Worm (Caenorhabditis elegans) whole organism, L4 larva: ENCODE results near the gene srx-19.
"Not testable (repeated sequence)": the region's sequence is repeated elsewhere in the genome, so short reads cannot be mapped to it uniquely, and the experiment has no call there.

Source experiments
- F10B5.3 ChIP-seq: sonication (generic microtip); optimal IDR thresholded peaks from 2 replicates; lab custom pipeline; 2016; ENCODE audit warnings: mild to moderate bottlenecking, missing genetic modification characterization, missing compliant biosample characterization
- F37D6.2 ChIP-seq: sonication (generic microtip); optimal IDR thresholded peaks from 2 replicates; lab custom pipeline; 2016; ENCODE audit warnings: mild to moderate bottlenecking, missing genetic modification characterization, missing compliant biosample characterization
- F49E8.2 ChIP-seq: sonication (generic microtip); optimal IDR thresholded peaks from 2 replicates; lab custom pipeline; 2016; ENCODE audit warnings: missing compliant biosample characterization, mild to moderate bottlenecking, missing genetic modification characterization, borderline replicate concordance
- T26A8.4 ChIP-seq: fragments of 200-800 bp; sonication (Bioruptor generic); IDR thresholded peaks from 2 replicates; pipeline ENCODE4 v1.3.6; 2022; ENCODE audit warnings: missing genetic modification characterization, missing compliant biosample characterization
- Y5F2A.4 ChIP-seq: fragments of 200-800 bp; sonication (Bioruptor generic); optimal IDR thresholded peaks from 2 replicates; lab custom pipeline; 2018; ENCODE audit warnings: mild to moderate bottlenecking, missing genetic modification characterization, missing compliant biosample characterization
- ZK546.5 ChIP-seq, 2 experiments: sonication (generic microtip); optimal IDR thresholded peaks; 2 replicates each; lab custom pipeline; 2017; ENCODE audit warnings: missing biosample characterization in 2 of 2, missing genetic modification characterization in 2 of 2
- aha-1 ChIP-seq: fragments of 150-350 bp; peaks from one replicate; lab custom pipeline; 2014; ENCODE audit warnings: missing biosample characterization, missing genetic modification characterization
- ceh-20 ChIP-seq: fragments of 200-800 bp; sonication (Bioruptor generic); IDR thresholded peaks from 2 replicates; pipeline ENCODE4 v1.3.6; 2022; ENCODE audit warnings: missing genetic modification reagents, missing genetic modification characterization, missing compliant biosample characterization
- ceh-32 ChIP-seq: sonication (generic microtip); optimal IDR thresholded peaks from 2 replicates; lab custom pipeline; 2016; ENCODE audit warnings: mild to moderate bottlenecking, missing genetic modification characterization, missing compliant biosample characterization; ENCODE audit not compliant: poor library complexity
- ceh-82 ChIP-seq: sonication (generic microtip); optimal IDR thresholded peaks from 2 replicates; lab custom pipeline; 2017; ENCODE audit warnings: missing biosample characterization, missing genetic modification characterization
- daf-16 ChIP-seq, 3 experiments: sonication (generic microtip); optimal IDR thresholded peaks; 2 replicates each; lab custom pipeline; 2016 to 2017; ENCODE audit warnings: missing genetic modification characterization in 3 of 3, missing genetic modification reagents in 3 of 3, mild to moderate bottlenecking in 2 of 3, missing compliant biosample characterization in 2 of 3, missing biosample characterization in 1 of 3, moderate library complexity in 1 of 3
- dmd-6 ChIP-seq: fragments of 200-800 bp; sonication (Bioruptor generic); IDR thresholded peaks from 2 replicates; pipeline ENCODE4 v1.3.6; 2022; ENCODE audit warnings: missing genetic modification reagents, missing genetic modification characterization, missing compliant biosample characterization
- duxl-1 ChIP-seq: sonication (generic microtip); optimal IDR thresholded peaks from 2 replicates; lab custom pipeline; 2016; ENCODE audit warnings: mild to moderate bottlenecking, missing genetic modification characterization, moderate library complexity, missing compliant biosample characterization; ENCODE audit not compliant: poor library complexity
- dve-1 ChIP-seq: sonication (generic microtip); optimal IDR thresholded peaks from 2 replicates; lab custom pipeline; 2017; ENCODE audit warnings: antibody characterized with exemption, mild to moderate bottlenecking, missing genetic modification characterization, missing compliant biosample characterization; ENCODE audit not compliant: insufficient read depth
- fkh-10 ChIP-seq: fragments of 150-350 bp; optimal IDR thresholded peaks from 2 replicates; lab custom pipeline; 2014; ENCODE audit warnings: missing biosample characterization, missing genetic modification reagents, missing genetic modification characterization
- hlh-11 ChIP-seq: fragments of 200-800 bp; sonication (Bioruptor generic); optimal IDR thresholded peaks from 2 replicates; lab custom pipeline; 2018; ENCODE audit warnings: mild to moderate bottlenecking, missing genetic modification characterization, missing compliant biosample characterization
- hlh-30 ChIP-seq: sonication (generic microtip); optimal IDR thresholded peaks from 2 replicates; lab custom pipeline; 2017; ENCODE audit warnings: antibody characterized with exemption, mild to moderate bottlenecking, missing genetic modification characterization, missing compliant biosample characterization; ENCODE audit not compliant: insufficient read depth
- lin-1 ChIP-seq: fragments of 200-800 bp; sonication (Bioruptor generic); IDR thresholded peaks from 2 replicates; pipeline ENCODE4 v1.3.6; 2022; ENCODE audit warnings: missing genetic modification reagents, missing genetic modification characterization, missing compliant biosample characterization
- lin-13 ChIP-seq: fragments of 150-350 bp; optimal IDR thresholded peaks from 2 replicates; lab custom pipeline; 2014; ENCODE audit warnings: missing biosample characterization, missing genetic modification reagents, missing genetic modification characterization
- lsy-2 ChIP-seq, 2 experiments: fragments of 150-350 bp in 1 of 2; sonication (generic microtip) in 1 of 2; optimal IDR thresholded peaks; 2 replicates each; lab custom pipeline; 2014 to 2017; ENCODE audit warnings: missing biosample characterization in 2 of 2, missing genetic modification characterization in 2 of 2
- mxl-2 ChIP-seq: fragments of 200-800 bp; sonication (Bioruptor generic); conservative IDR thresholded peaks from 2 replicates; pipeline ENCODE4 v1.3.6; 2022; ENCODE audit warnings: missing genetic modification reagents, missing genetic modification characterization, missing compliant biosample characterization
- mxl-3 ChIP-seq: fragments of 200-800 bp; sonication (Bioruptor generic); optimal IDR thresholded peaks from 2 replicates; lab custom pipeline; 2018; ENCODE audit warnings: mild to moderate bottlenecking, missing genetic modification characterization, missing compliant biosample characterization
- nhr-11 ChIP-seq: fragments of 150-350 bp; optimal IDR thresholded peaks from 2 replicates; lab custom pipeline; 2014; ENCODE audit warnings: missing biosample characterization, missing genetic modification characterization
- nhr-111 ChIP-seq: fragments of 200-800 bp; sonication (Bioruptor generic); optimal IDR thresholded peaks from 2 replicates; lab custom pipeline; 2018; ENCODE audit warnings: mild to moderate bottlenecking, missing genetic modification characterization, missing compliant biosample characterization
- nhr-28 ChIP-seq: fragments of 150-350 bp; optimal IDR thresholded peaks from 2 replicates; lab custom pipeline; 2014; ENCODE audit warnings: missing biosample characterization, missing genetic modification characterization
- nhr-77 ChIP-seq: fragments of 150-350 bp; optimal IDR thresholded peaks from 2 replicates; lab custom pipeline; 2014; ENCODE audit warnings: missing biosample characterization, missing genetic modification characterization
- pha-4 ChIP-seq, 2 experiments: fragments of 150-350 bp in 1 of 2; fragments of 200-800 bp in 1 of 2; sonication (Bioruptor generic) in 1 of 2; IDR thresholded peaks in 1 of 2; optimal IDR thresholded peaks in 1 of 2; 2 replicates each; pipeline versions ENCODE4 v1.3.6 to Lab custom; 2014 to 2022; ENCODE audit warnings: missing genetic modification characterization in 2 of 2, missing genetic modification reagents in 2 of 2, missing biosample characterization in 1 of 2, missing compliant biosample characterization in 1 of 2
- php-3 ChIP-seq: fragments of 200-800 bp; sonication (Bioruptor generic); IDR thresholded peaks from 2 replicates; pipeline ENCODE4 v1.3.6; 2022; ENCODE audit warnings: missing genetic modification reagents, missing genetic modification characterization, missing compliant biosample characterization
- pqm-1 ChIP-seq: sonication (generic microtip); optimal IDR thresholded peaks from 2 replicates; lab custom pipeline; 2017; ENCODE audit warnings: missing biosample characterization, missing genetic modification characterization
- skn-1 ChIP-seq: fragments of 150-350 bp; optimal IDR thresholded peaks from 2 replicates; lab custom pipeline; 2014; ENCODE audit warnings: missing biosample characterization, missing genetic modification characterization
- snpc-1.2 ChIP-seq: fragments of 200-800 bp; sonication (Bioruptor generic); IDR thresholded peaks from 2 replicates; pipeline ENCODE4 v1.3.6; 2022; ENCODE audit warnings: missing genetic modification reagents, missing genetic modification characterization, missing compliant biosample characterization
- vab-7 ChIP-seq: fragments of 200-800 bp; sonication (Bioruptor generic); IDR thresholded peaks from 2 replicates; pipeline ENCODE4 v1.3.6; 2022; ENCODE audit warnings: missing genetic modification reagents, missing genetic modification characterization, missing compliant biosample characterization
- zfp-3 ChIP-seq: fragments of 200-800 bp; sonication (Bioruptor generic); conservative IDR thresholded peaks from 2 replicates; pipeline ENCODE4 v1.3.6; 2022; ENCODE audit warnings: missing genetic modification reagents, missing genetic modification characterization, missing compliant biosample characterization
- zip-11 ChIP-seq: fragments of 200-800 bp; sonication (Bioruptor generic); IDR thresholded peaks from 2 replicates; pipeline ENCODE4 v1.3.6; 2022; ENCODE audit warnings: missing genetic modification characterization, missing compliant biosample characterization
- ztf-11 ChIP-seq: fragments of 150-350 bp; optimal IDR thresholded peaks from 2 replicates; lab custom pipeline; 2014; ENCODE audit warnings: missing biosample characterization, missing genetic modification characterization
- ztf-7 ChIP-seq: fragments of 150-350 bp; optimal IDR thresholded peaks from 2 replicates; lab custom pipeline; 2014; ENCODE audit warnings: missing biosample characterization, missing genetic modification characterization

srx-19 gene

DNA sequence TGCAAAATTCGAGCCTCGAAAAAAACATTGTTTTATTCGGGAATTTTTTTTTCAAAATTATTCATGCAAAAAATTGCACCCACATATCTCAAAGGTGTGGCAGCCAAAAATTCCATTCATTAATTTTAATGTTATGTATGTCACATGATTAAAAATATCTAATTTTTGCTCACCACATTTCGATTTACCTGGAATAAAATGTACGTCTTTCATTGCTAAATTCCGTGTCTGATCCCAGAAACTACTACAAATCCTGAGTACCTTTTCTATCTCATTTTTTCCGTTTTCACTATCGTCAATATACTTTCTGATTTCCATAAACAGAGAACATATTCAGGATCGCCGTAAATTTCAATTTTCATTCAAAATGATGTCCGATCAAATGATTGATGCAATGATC lies at the start of gene srx-19:
Gene srx-19, plus strand, starts transcription at position 301 of the 400 bp plus-strand sequence.
- TF ChIP-seq fkh-10 = no peak
- no peak for TF ChIP-seq nhr-11
- TF ChIP-seq hlh-11 (tag; lab: Kevin White, UChicago) = no peak
- no peak for TF ChIP-seq ztf-7 (tag; lab: Kevin White, UChicago)
- no peak for TF ChIP-seq lin-13

- TF ChIP-seq vab-7 (no peak), F10B5.3 (tag; lab: Kevin White, UChicago) (no peak), nhr-111 (no peak), aha-1 (tag; lab: Kevin White, UChicago) (peak; percentile 38), ztf-11 (no peak), mxl-3 (no peak), mxl-2 (GFP tag; lab: Robert Waterston, UW) (no peak), F49E8.2 (tag; lab: Kevin White, UChicago) (no peak), Y5F2A.4 (no peak), dve-1 (tag; lab: Kevin White, UChicago) (peak; percentile 4), snpc-1.2 (GFP tag; lab: Robert Waterston, UW) (no peak), php-3 (no peak), zfp-3 (GFP tag; lab: Robert Waterston, UW) (no peak), ceh-20 (GFP tag; lab: Robert Waterston, UW) (no peak), T26A8.4 (GFP tag; lab: Robert Waterston, UW) (no peak), lsy-2 (tag; optimal IDR thresholded peaks at IDR 0.05; lab: Kevin White, UChicago) (no peak), lin-13 (no peak), pqm-1 (peak; percentile 19), dmd-6 (GFP tag; lab: Robert Waterston, UW) (peak; percentile 59; the same call in 1 of the 2 replicates), skn-1 (tag; lab: Kevin White, UChicago) (no peak), lin-1 (GFP tag; lab: Robert Waterston, UW) (no peak), ceh-32 (tag; lab: Kevin White, UChicago) (no peak), duxl-1 (tag; lab: Kevin White, UChicago) (no peak), fkh-10 (no peak), nhr-77 (tag; lab: Kevin White, UChicago) (no peak), daf-16 (GFP tag; optimal IDR thresholded peaks at IDR 0.05; lab: Kevin White, UChicago) (no peak), daf-16 (tag; optimal IDR thresholded peaks at IDR 0.05; lab: Kevin White, UChicago) (peak; percentile 37), pha-4 (GFP tag; IDR thresholded peaks at IDR 0.05; lab: Robert Waterston, UW) (no peak), pha-4 (tag; optimal IDR thresholded peaks at IDR 0.05; lab: Kevin White, UChicago) (no peak), nhr-28 (tag; lab: Kevin White, UChicago) (no peak), hlh-30 (tag; lab: Kevin White, UChicago) (no peak), zip-11 (GFP tag; lab: Robert Waterston, UW) (no peak), ZK546.5 (tag; optimal IDR thresholded peaks at IDR 0.05; lab: Kevin White, UChicago) (no peak), F37D6.2 (tag; lab: Kevin White, UChicago) (no peak)
Measured at ce11 chrIV:6824622-6825021, 48.4 kb upstream of the srx-19 start, which contains the start of gene H20E11.3. Gene H20E11.3, plus strand, starts transcription at chrIV:6824816.

- not testable (repeated sequence) for TF ChIP-seq ceh-82 (tag; lab: Kevin White, UChicago); dve-1 (tag; lab: Kevin White, UChicago); zip-11 (GFP tag; lab: Robert Waterston, UW)
Measured at ce11 chrIV:6827477-6827876, 45.6 kb upstream of the srx-19 start, which contains the start of gene H20E11.2. Gene H20E11.2, plus strand, starts transcription at chrIV:6827777.
